Worm (Caenorhabditis elegans) whole organism, L4/young adult: Measurements from ENCODE around the gene ugt-5.

Experiments
- W03F9.2 ChIP-seq: fragments of 150-350 bp; optimal IDR thresholded peaks from 2 replicates; lab custom pipeline; 2014; ENCODE audit warnings: missing biosample characterization, missing genetic modification characterization
- dao-5 ChIP-seq: sonication (generic microtip); optimal IDR thresholded peaks from 2 replicates; lab custom pipeline; 2016; ENCODE audit warnings: missing genotype, missing genetic modification characterization, moderate library complexity, missing compliant biosample characterization
- him-1 ChIP-seq: sonication (generic microtip); optimal IDR thresholded peaks from 2 replicates; lab custom pipeline; 2016; ENCODE audit warnings: missing genotype, missing genetic modification reagents, missing genetic modification characterization, missing compliant biosample characterization

ce11 chrV:12773222-12773621, 19.5 kb downstream of the ugt-5 start, which contains the start of gene ZC455.1:
- TF ChIP-seq W03F9.2 (tag; lab: Kevin White, UChicago) = no peak
- TF ChIP-seq dao-5 (tag; lab: Kevin White, UChicago) = no peak
- no peak for TF ChIP-seq him-1 (tag; lab: Kevin White, UChicago)
